Fruit fly (Drosophila melanogaster): ENCODE measurements around the gene Cp19.
A peak's percentile ranks its signal among the peaks of the same experiment; 100 is the strongest.

Gene Cp19

dm6 chr3L:8712913-8713312 is 16.8 kb upstream of the Cp19 start (continued):
- peak; percentile 20 for TF ChIP-seq phol (tag; optimal IDR thresholded peaks at IDR 0.05)
- no peak for TF ChIP-seq CG18599 (GFP tag; optimal IDR thresholded peaks at IDR 0.05)
- TF ChIP-seq CG18764 (GFP tag; optimal IDR thresholded peaks at IDR 0.05): no peak
- TF ChIP-seq CG31441 (GFP tag; IDR thresholded peaks at IDR 0.05): peak; percentile 59
- TF ChIP-seq CG8359 (GFP tag; optimal IDR thresholded peaks at IDR 0.05; ENCODE audit: borderline replicate concordance): no peak
- no peak for TF ChIP-seq Mad (GFP tag; optimal IDR thresholded peaks at IDR 0.05)
- TF ChIP-seq CG9437 (GFP tag; optimal IDR thresholded peaks at IDR 0.05): no peak
- peak; percentile 33 for TF ChIP-seq CG7556 (GFP tag; optimal IDR thresholded peaks at IDR 0.05)
- no peak for TF ChIP-seq CG16863 (GFP tag; optimal IDR thresholded peaks at IDR 0.05)
- TF ChIP-seq CG8478 (optimal IDR thresholded peaks at IDR 0.05): no peak
- no peak for TF ChIP-seq h (optimal IDR thresholded peaks at IDR 0.05)
- TF ChIP-seq Hand (GFP tag; optimal IDR thresholded peaks at IDR 0.05): no peak
- no peak for TF ChIP-seq HLH4C (GFP tag; IDR thresholded peaks at IDR 0.05; ENCODE audit: partially characterized antibody)
- TF ChIP-seq sens (GFP tag): peak; percentile 20
- peak; percentile 66 for TF ChIP-seq gem (tag; optimal IDR thresholded peaks at IDR 0.05)
- TF ChIP-seq danr (GFP tag; IDR thresholded peaks at IDR 0.05): no peak
- peak; percentile 48 for TF ChIP-seq CG7839 (tag; optimal IDR thresholded peaks at IDR 0.05)
- no peak for TF ChIP-seq D (optimal IDR thresholded peaks at IDR 0.05)
- no peak for TF ChIP-seq D (GFP tag; optimal IDR thresholded peaks at IDR 0.05)
- peak; percentile 45 for TF ChIP-seq dmrt99B (tag; optimal IDR thresholded peaks at IDR 0.05)
- no peak for TF ChIP-seq Pdp1 (GFP tag; optimal IDR thresholded peaks at IDR 0.05)
- no peak; the same call in 1 of the 2 replicates for TF ChIP-seq Xrp1 (GFP tag; IDR thresholded peaks at IDR 0.05)
- no peak for TF ChIP-seq dm (GFP tag; optimal IDR thresholded peaks at IDR 0.05)
- no peak for TF ChIP-seq CG6689 (GFP tag; IDR thresholded peaks at IDR 0.05)
- TF ChIP-seq slbo (GFP tag; IDR thresholded peaks at IDR 0.05): 0 out of 2 replicates have a peak, but pooled peaks have one; percentile 27
- peak; percentile 46 for TF ChIP-seq CoRest (tag; optimal IDR thresholded peaks at IDR 0.05)
- peak; percentile 38 for TF ChIP-seq CG2712 (tag; optimal IDR thresholded peaks at IDR 0.05)
- no peak for TF ChIP-seq Nf-YC (tag; optimal IDR thresholded peaks at IDR 0.05)
- no peak for TF ChIP-seq chn (GFP tag; optimal IDR thresholded peaks at IDR 0.05)
- no peak for TF ChIP-seq Eip74EF (GFP tag; optimal IDR thresholded peaks at IDR 0.05)
- TF ChIP-seq Atf3 (GFP tag; optimal IDR thresholded peaks at IDR 0.05): no peak
- no peak for TF ChIP-seq Chrac-16 (GFP tag; optimal IDR thresholded peaks at IDR 0.05)
- no peak for TF ChIP-seq CG8944 (GFP tag; optimal IDR thresholded peaks at IDR 0.05)
- no peak for TF ChIP-seq lmd (GFP tag; IDR thresholded peaks at IDR 0.05)
- no peak for TF ChIP-seq Antp (GFP tag; optimal IDR thresholded peaks at IDR 0.05)
- no peak for TF ChIP-seq nerfin-2 (GFP tag; IDR thresholded peaks at IDR 0.05; ENCODE audit: partially characterized antibody)
- TF ChIP-seq CG1233 (GFP tag; optimal IDR thresholded peaks at IDR 0.05): peak; percentile 33
- no peak for TF ChIP-seq CG15073 (GFP tag; optimal IDR thresholded peaks at IDR 0.05)
- TF ChIP-seq unc-4 (GFP tag; IDR thresholded peaks at IDR 0.05; ENCODE audit: partially characterized antibody): no peak
- TF ChIP-seq CG7745 (tag; optimal IDR thresholded peaks at IDR 0.05): no peak
- TF ChIP-seq CG42726 (GFP tag; IDR thresholded peaks at IDR 0.05; ENCODE audit: partially characterized antibody): no peak
- TF ChIP-seq vfl (GFP tag; optimal IDR thresholded peaks at IDR 0.05): no peak
- no peak for TF ChIP-seq Doc2 (GFP tag; IDR thresholded peaks at IDR 0.05)
- peak; percentile 4 for TF ChIP-seq CG15269 (tag; optimal IDR thresholded peaks at IDR 0.05)
- peak; percentile 57 for TF ChIP-seq CG9727 (GFP tag; optimal IDR thresholded peaks at IDR 0.05)
- no peak for TF ChIP-seq ewg (GFP tag; optimal IDR thresholded peaks at IDR 0.05)
- TF ChIP-seq Spps (tag; optimal IDR thresholded peaks at IDR 0.05): no peak
- TF ChIP-seq Blimp-1 (GFP tag; optimal IDR thresholded peaks at IDR 0.05): peak; percentile 70
- no peak for TF ChIP-seq dysf (GFP tag; IDR thresholded peaks at IDR 0.05)
- TF ChIP-seq shn (GFP tag; optimal IDR thresholded peaks at IDR 0.05): no peak
- TF ChIP-seq CG10979 (tag; optimal IDR thresholded peaks at IDR 0.05): peak; percentile 27
- no peak for TF ChIP-seq fd102C (GFP tag; optimal IDR thresholded peaks at IDR 0.05)
